Worm (Caenorhabditis elegans) whole organism, mixed stage, embryonic: ENCODE measurements around the gene T26E4.2.
"Not testable (repeated sequence)": the region's sequence is repeated elsewhere in the genome, so short reads cannot be mapped to it uniquely, and the experiment has no call there.

Source experiments
- bed-3 ChIP-seq: fragments of 200-800 bp; sonication (Bioruptor generic); optimal IDR thresholded peaks from 3 replicates; lab custom pipeline; 2018; ENCODE audit warnings: mild to moderate bottlenecking, missing genetic modification characterization, moderate library complexity, missing compliant biosample characterization
- cnd-1 ChIP-seq: fragments of 200-800 bp; sonication (Bioruptor generic); optimal IDR thresholded peaks from 2 replicates; lab custom pipeline; 2018; ENCODE audit warnings: mild to moderate bottlenecking, missing genetic modification characterization, missing compliant biosample characterization
- lin-32 ChIP-seq: fragments of 200-800 bp; sonication (Bioruptor generic); optimal IDR thresholded peaks from 2 replicates; lab custom pipeline; 2018; ENCODE audit warnings: mild to moderate bottlenecking, missing genetic modification characterization, missing compliant biosample characterization
- nhr-12 ChIP-seq: fragments of 150-350 bp; optimal IDR thresholded peaks from 2 replicates; lab custom pipeline; 2014; ENCODE audit warnings: missing biosample characterization, missing genetic modification characterization
- nhr-237 ChIP-seq: fragments of 150-350 bp; optimal IDR thresholded peaks from 2 replicates; lab custom pipeline; 2014; ENCODE audit warnings: missing biosample characterization, missing genetic modification characterization
- nhr-28 ChIP-seq: fragments of 150-350 bp; optimal IDR thresholded peaks from 2 replicates; lab custom pipeline; 2014; ENCODE audit warnings: missing biosample characterization, missing genetic modification characterization
- unc-39 ChIP-seq: fragments of 150-350 bp; optimal IDR thresholded peaks from 2 replicates; lab custom pipeline; 2014; ENCODE audit warnings: missing biosample characterization, missing genetic modification characterization
- unc-62 ChIP-seq: fragments of 150-350 bp; optimal IDR thresholded peaks from 2 replicates; lab custom pipeline; 2014; ENCODE audit warnings: missing biosample characterization, missing genetic modification reagents, missing genetic modification characterization
- ztf-11 ChIP-seq: fragments of 150-350 bp; optimal IDR thresholded peaks from 2 replicates; lab custom pipeline; 2014; ENCODE audit warnings: missing biosample characterization, missing genetic modification characterization

- not testable (repeated sequence) for TF ChIP-seq nhr-12; cnd-1 (tag; lab: Kevin White, UChicago); unc-62 (GFP tag; lab: Kevin White, UChicago); nhr-237 (tag; lab: Kevin White, UChicago); ztf-11; unc-39; lin-32 (GFP tag; lab: Kevin White, UChicago); bed-3 (GFP tag; lab: Kevin White, UChicago); nhr-28 (tag; lab: Kevin White, UChicago)
Observed at ce11 chrV:15752941-15753340, 28.2 kb upstream of the T26E4.2 start, which contains the start of gene str-5.
